Worm (Caenorhabditis elegans): ENCODE data around the gene sftd-3.

DNA sequence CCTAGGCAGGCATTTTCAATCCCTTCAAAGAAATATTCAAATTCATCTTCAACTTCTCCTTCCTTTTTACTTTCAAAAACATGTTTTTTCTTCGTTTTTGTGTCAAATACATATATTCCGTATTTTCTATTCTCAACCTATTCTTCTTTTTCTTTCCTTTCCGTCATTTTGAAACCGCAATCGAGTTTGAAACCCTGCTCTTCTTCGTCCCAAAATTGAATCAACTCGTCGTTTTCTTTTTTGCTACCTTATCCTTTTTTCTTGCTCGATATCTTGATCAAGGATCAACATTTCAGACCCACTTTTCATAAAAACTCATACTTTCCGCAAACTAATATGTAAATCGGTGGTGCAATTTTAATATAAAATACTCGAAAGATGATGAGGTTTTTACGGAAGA is 18.8 kb downstream of the sftd-3 start:
- TF ChIP-seq mml-1 (tag; optimal IDR thresholded peaks at IDR 0.05): no peak
- TF ChIP-seq nhr-76 (tag; optimal IDR thresholded peaks at IDR 0.05): no peak
- TF ChIP-seq nfya-1 (tag; optimal IDR thresholded peaks at IDR 0.05; ENCODE audit: insufficient read depth): no peak
